Fruit fly (Drosophila melanogaster) whole organism: Measurements from ENCODE around the gene CG5810.

Source experiments
- CG8478 ChIP-seq: fragments of >200 bp; optimal IDR thresholded peaks from 2 replicates; lab custom pipeline; 2018; ENCODE audit warnings: inconsistent platforms
- EcR ChIP-seq, 2 experiments: fragments of >200 bp; optimal IDR thresholded peaks; 2 replicates each; lab custom pipeline; 2017; ENCODE audit warnings: missing biosample characterization in 2 of 2, missing genetic modification characterization in 2 of 2, missing genetic modification reagents in 2 of 2
- psq ChIP-seq: fragments of >200 bp; optimal IDR thresholded peaks from 2 replicates; lab custom pipeline; 2017

- TF ChIP-seq CG8478 (lab: Kevin White, UChicago), result no peak
- no peak for TF ChIP-seq EcR (GFP tag; optimal IDR thresholded peaks at IDR 0.05; lab: Kevin White, UChicago)
- TF ChIP-seq psq, result no peak
These were observed 46.5 kb downstream of the CG5810 start for dm6 chr3R:21210081-21210480.
